Worm (Caenorhabditis elegans) whole organism, young adult: ENCODE results near the gene clec-166.

Source experiments
- B0261.1 ChIP-seq: sonication (generic microtip); optimal IDR thresholded peaks from 2 replicates; lab custom pipeline; 2016; ENCODE audit warnings: mild to moderate bottlenecking, missing genetic modification characterization, moderate library complexity, missing compliant biosample characterization
- C17E4.6 ChIP-seq: fragments of 200-800 bp; sonication (Bioruptor generic); IDR thresholded peaks from 2 replicates; pipeline ENCODE4 v1.3.6; 2022; ENCODE audit warnings: missing genetic modification reagents, missing genetic modification characterization, missing compliant biosample characterization
- F22D6.2 ChIP-seq: sonication (generic microtip); optimal IDR thresholded peaks from 2 replicates; lab custom pipeline; 2016; ENCODE audit warnings: mild to moderate bottlenecking, missing genetic modification characterization, missing compliant biosample characterization
- F37B4.10 ChIP-seq: fragments of 200-800 bp; sonication (Bioruptor generic); IDR thresholded peaks from 2 replicates; pipeline ENCODE4 v1.3.6; 2022; ENCODE audit warnings: missing genetic modification characterization, missing compliant biosample characterization
- F39B2.1 ChIP-seq: fragments of 200-800 bp; sonication (Bioruptor generic); IDR thresholded peaks from 2 replicates; pipeline ENCODE4 v1.3.6; 2022; ENCODE audit warnings: missing genetic modification reagents, missing genetic modification characterization, missing compliant biosample characterization
- F49E8.2 ChIP-seq: sonication (generic microtip); optimal IDR thresholded peaks from 3 replicates; lab custom pipeline; 2017; ENCODE audit warnings: missing genetic modification characterization, mild to moderate bottlenecking, missing compliant biosample characterization, antibody characterized with exemption, moderate library complexity; ENCODE audit not compliant: insufficient read depth
- T07F8.4 ChIP-seq: sonication (generic microtip); optimal IDR thresholded peaks from 2 replicates; lab custom pipeline; 2016; ENCODE audit warnings: mild to moderate bottlenecking, missing genetic modification characterization, moderate library complexity, missing compliant biosample characterization
- Y53G8AR.9 ChIP-seq: fragments of 200-800 bp; sonication (Bioruptor generic); conservative IDR thresholded peaks from 2 replicates; pipeline ENCODE4 v1.3.6; 2022; ENCODE audit warnings: missing genetic modification reagents, missing genetic modification characterization, missing compliant biosample characterization
- Y67H2A.10 ChIP-seq: fragments of 200-800 bp; sonication (Bioruptor generic); conservative IDR thresholded peaks from 2 replicates; pipeline ENCODE4 v1.3.6; 2022; ENCODE audit warnings: missing genetic modification reagents, missing genetic modification characterization, missing compliant biosample characterization
- Y79H2A.3 ChIP-seq: fragments of 200-800 bp; sonication (Bioruptor generic); conservative IDR thresholded peaks from 2 replicates; pipeline ENCODE4 v1.3.6; 2022; ENCODE audit warnings: missing genetic modification reagents, missing genetic modification characterization, missing compliant biosample characterization
- ZK185.1 ChIP-seq: sonication (generic microtip); optimal IDR thresholded peaks from 2 replicates; lab custom pipeline; 2016; ENCODE audit warnings: mild to moderate bottlenecking, missing genetic modification characterization, missing compliant biosample characterization; ENCODE audit not compliant: poor library complexity, severe bottlenecking
- athp-1 ChIP-seq: sonication (generic microtip); optimal IDR thresholded peaks from 2 replicates; lab custom pipeline; 2017; ENCODE audit warnings: mild to moderate bottlenecking, missing genetic modification characterization, missing compliant biosample characterization
- bed-2 ChIP-seq: fragments of 200-800 bp; sonication (Bioruptor generic); IDR thresholded peaks from 2 replicates; pipeline ENCODE4 v1.3.6; 2022; ENCODE audit warnings: missing genetic modification reagents, missing genetic modification characterization, missing compliant biosample characterization
- ceh-40 ChIP-seq: fragments of 200-800 bp; sonication (Bioruptor generic); IDR thresholded peaks from 2 replicates; pipeline ENCODE4 v1.3.6; 2022; ENCODE audit warnings: missing genetic modification characterization, missing compliant biosample characterization
- dox-1 ChIP-seq: fragments of 200-800 bp; sonication (Bioruptor generic); IDR thresholded peaks from 2 replicates; pipeline ENCODE4 v1.3.6; 2022; ENCODE audit warnings: missing genetic modification reagents, missing genetic modification characterization, missing compliant biosample characterization
- dpl-1 ChIP-seq: fragments of 150-350 bp; optimal IDR thresholded peaks from 2 replicates; lab custom pipeline; 2014; ENCODE audit warnings: missing biosample characterization, missing genetic modification reagents, missing genetic modification characterization
- hmg-1.2 ChIP-seq: fragments of 200-800 bp; sonication (Bioruptor generic); IDR thresholded peaks from 2 replicates; pipeline ENCODE4 v1.3.6; 2022; ENCODE audit warnings: missing genetic modification reagents, missing genetic modification characterization, missing compliant biosample characterization
- lir-1 ChIP-seq: fragments of 200-800 bp; sonication (Bioruptor generic); conservative IDR thresholded peaks from 2 replicates; pipeline ENCODE4 v1.3.6; 2022; ENCODE audit warnings: missing genetic modification reagents, missing genetic modification characterization, missing compliant biosample characterization
- madf-10 ChIP-seq: sonication (generic microtip); optimal IDR thresholded peaks from 2 replicates; lab custom pipeline; 2016; ENCODE audit warnings: mild to moderate bottlenecking, missing genetic modification characterization, missing compliant biosample characterization
- madf-8 ChIP-seq: fragments of 200-800 bp; sonication (Bioruptor generic); conservative IDR thresholded peaks from 2 replicates; pipeline ENCODE4 v1.3.6; 2022; ENCODE audit warnings: missing genetic modification reagents, missing genetic modification characterization, missing compliant biosample characterization
- mcd-1 ChIP-seq: fragments of 200-800 bp; sonication (Bioruptor generic); IDR thresholded peaks from 2 replicates; pipeline ENCODE4 v1.3.6; 2022; ENCODE audit warnings: missing genetic modification reagents, missing genetic modification characterization, missing compliant biosample characterization
- mel-28 ChIP-seq: sonication (generic microtip); optimal IDR thresholded peaks from 2 replicates; lab custom pipeline; 2016; ENCODE audit warnings: borderline replicate concordance, mild to moderate bottlenecking, missing genetic modification characterization, missing compliant biosample characterization
- mes-4 ChIP-seq: sonication (generic microtip); optimal IDR thresholded peaks from 2 replicates; lab custom pipeline; 2016; ENCODE audit warnings: missing genotype, missing genetic modification characterization, missing compliant biosample characterization
- mxl-1 ChIP-seq: sonication (generic microtip); optimal IDR thresholded peaks from 2 replicates; lab custom pipeline; 2016; ENCODE audit warnings: missing genetic modification characterization, missing compliant biosample characterization
- nfya-2 ChIP-seq: fragments of 200-800 bp; sonication (Bioruptor generic); IDR thresholded peaks from 2 replicates; pipeline ENCODE4 v1.3.6; 2022; ENCODE audit warnings: missing genetic modification reagents, missing genetic modification characterization, missing compliant biosample characterization
- nfyb-1 ChIP-seq: fragments of 200-800 bp; sonication (Bioruptor generic); IDR thresholded peaks from 2 replicates; pipeline ENCODE4 v1.3.6; 2022; ENCODE audit warnings: missing genetic modification reagents, missing genetic modification characterization, missing compliant biosample characterization
- nhr-80 ChIP-seq: sonication (generic microtip); optimal IDR thresholded peaks from 2 replicates; lab custom pipeline; 2016; ENCODE audit warnings: missing genetic modification characterization, missing compliant biosample characterization
- rcor-1 ChIP-seq: fragments of 200-800 bp; sonication (Bioruptor generic); IDR thresholded peaks from 2 replicates; pipeline ENCODE4 v1.3.6; 2022; ENCODE audit warnings: missing genetic modification reagents, missing genetic modification characterization, missing compliant biosample characterization
- sea-2 ChIP-seq: fragments of 200-800 bp; sonication (Bioruptor generic); IDR thresholded peaks from 2 replicates; pipeline ENCODE4 v1.3.6; 2022; ENCODE audit warnings: missing genetic modification characterization, missing compliant biosample characterization
- snpc-3.4 ChIP-seq: sonication (generic microtip); optimal IDR thresholded peaks from 2 replicates; lab custom pipeline; 2017; ENCODE audit warnings: missing genetic modification characterization, mild to moderate bottlenecking, missing compliant biosample characterization, antibody characterized with exemption, moderate library complexity, missing genotype, missing genetic modification reagents
- snpc-4 ChIP-seq, 5 experiments: fragments of 150-350 bp in 1 of 5; sonication (generic microtip) in 4 of 5; optimal IDR thresholded peaks; 2 replicates each; lab custom pipeline; 2014 to 2018; ENCODE audit warnings: missing genetic modification characterization in 5 of 5, missing biosample characterization in 3 of 5, antibody characterized with exemption in 2 of 5, mild to moderate bottlenecking in 2 of 5, missing compliant biosample characterization in 2 of 5, missing genotype in 2 of 5, moderate library complexity in 2 of 5, missing genetic modification reagents in 1 of 5
- tbp1 ChIP-seq: fragments of 200-800 bp; sonication (Bioruptor generic); optimal IDR thresholded peaks from 2 replicates; lab custom pipeline; 2018; ENCODE audit warnings: mild to moderate bottlenecking, missing genetic modification characterization, missing compliant biosample characterization
- tbx-9 ChIP-seq: sonication (generic microtip); optimal IDR thresholded peaks from 2 replicates; lab custom pipeline; 2016; ENCODE audit warnings: borderline replicate concordance, missing genetic modification characterization, inconsistent platforms, missing compliant biosample characterization
- ztf-3 ChIP-seq: fragments of 200-800 bp; sonication (Bioruptor generic); optimal IDR thresholded peaks from 2 replicates; lab custom pipeline; 2018; ENCODE audit warnings: mild to moderate bottlenecking, missing genetic modification characterization, missing compliant biosample characterization

clec-166 gene

ce11 chrIV:1232419-1233145, 18.6 kb downstream of the clec-166 start (continued):
- no peak for TF ChIP-seq tbx-9 (tag; lab: Kevin White, UChicago)
- TF ChIP-seq B0261.1 (tag; lab: Kevin White, UChicago): no peak
- TF ChIP-seq nfyb-1 (GFP tag; lab: Robert Waterston, UW): no peak
- TF ChIP-seq mxl-1 (tag; lab: Kevin White, UChicago): no peak
- no peak for TF ChIP-seq Y79H2A.3 (GFP tag; lab: Robert Waterston, UW)
- TF ChIP-seq madf-10 (tag; lab: Kevin White, UChicago): no peak
- no peak for TF ChIP-seq rcor-1 (GFP tag; lab: Robert Waterston, UW)
- no peak for TF ChIP-seq F49E8.2
- TF ChIP-seq sea-2 (GFP tag; lab: Robert Waterston, UW): no peak
- TF ChIP-seq snpc-4 (GFP tag; optimal IDR thresholded peaks at IDR 0.05; lab: Kevin White, UChicago): no peak
- no peak for TF ChIP-seq snpc-4 (tag; optimal IDR thresholded peaks at IDR 0.05; lab: Kevin White, UChicago)
- no peak for TF ChIP-seq dpl-1
- no peak for TF ChIP-seq C17E4.6
- no peak for TF ChIP-seq ZK185.1

DNA sequence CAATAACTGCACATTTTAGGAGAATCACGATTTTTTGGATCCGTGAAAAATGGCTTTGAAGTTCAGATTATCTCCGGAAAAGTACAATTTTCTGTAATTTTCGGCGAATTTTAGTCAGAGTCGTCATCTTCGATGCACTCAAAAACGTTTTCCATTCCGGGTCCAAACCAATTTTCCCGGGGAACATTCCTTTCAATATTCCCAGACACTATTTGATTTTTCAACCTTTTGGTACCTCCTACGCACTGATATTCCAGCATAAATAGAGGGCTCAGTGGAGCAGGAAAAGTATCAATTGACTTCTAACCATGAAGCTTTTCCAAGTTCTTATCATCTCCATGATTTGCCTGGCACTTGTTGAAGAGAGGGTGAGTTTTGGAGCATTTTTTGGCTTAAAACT, 19.6 kb downstream of the clec-166 start, which contains the start of gene W09G12.6:
W09G12.6 (plus strand) TSS at position 301 of the 400 bp plus-strand sequence.
- TF ChIP-seq F22D6.2 (tag; lab: Kevin White, UChicago) (no peak), Y79H2A.3 (GFP tag; lab: Robert Waterston, UW) (no peak), athp-1 (tag; lab: Kevin White, UChicago) (no peak), ztf-3 (GFP tag; lab: Kevin White, UChicago) (no peak), F37B4.10 (GFP tag; lab: Robert Waterston, UW) (no peak), mes-4 (tag; lab: Kevin White, UChicago) (no peak), mcd-1 (GFP tag; lab: Robert Waterston, UW) (no peak), T07F8.4 (tag; lab: Kevin White, UChicago) (no peak)

- TF ChIP-seq nhr-80 (peak; percentile 48), lir-1 (GFP tag; lab: Robert Waterston, UW) (no peak), F39B2.1 (GFP tag; lab: Robert Waterston, UW) (no peak)
Observed at ce11 chrIV:1228675-1229130, 22.4 kb downstream of the clec-166 start, which contains the start of gene W09G12.7. Gene W09G12.7 (plus strand): TSS chrIV:1229080.

DNA sequence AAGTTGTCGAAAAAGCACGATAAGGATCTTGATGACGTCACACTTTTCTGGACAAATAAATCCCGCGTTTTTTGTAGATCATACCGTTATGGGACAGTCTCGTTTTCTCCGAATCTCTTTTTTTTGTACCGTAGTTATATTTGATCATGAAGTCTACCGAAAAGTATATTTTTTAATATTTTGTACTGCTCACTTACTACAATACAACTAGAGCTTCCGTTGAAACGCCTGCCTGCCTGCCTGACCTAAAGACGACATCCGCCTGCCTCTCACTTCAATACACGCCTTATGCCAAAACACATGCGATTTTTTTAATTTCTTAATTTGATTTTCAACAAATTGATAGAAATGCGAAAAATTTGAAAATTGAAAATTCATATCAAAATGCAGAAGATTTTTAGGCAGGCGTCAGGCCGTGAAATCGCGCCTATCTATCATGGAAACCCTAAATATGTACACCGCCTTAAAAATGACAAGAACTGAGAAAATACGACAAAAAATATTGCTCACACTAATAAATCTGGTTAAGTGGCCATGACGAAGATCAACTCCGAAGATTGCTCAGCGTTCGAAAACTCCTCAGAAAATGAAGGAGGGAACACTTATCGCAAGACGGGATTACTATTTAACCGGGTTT, 25.4 kb downstream of the clec-166 start, which contains the start of gene W09G12.8:
W09G12.8 (plus strand) TSS at position 587 of the 637 bp plus-strand sequence.
- TF ChIP-seq nfya-2 (GFP tag; lab: Robert Waterston, UW) (no peak), F49E8.2 (no peak), tbp1 (no peak), ztf-3 (GFP tag; lab: Kevin White, UChicago) (no peak), mel-28 (tag; lab: Kevin White, UChicago) (no peak), dox-1 (GFP tag; lab: Robert Waterston, UW) (no peak), bed-2 (GFP tag; lab: Robert Waterston, UW) (no peak)

DNA sequence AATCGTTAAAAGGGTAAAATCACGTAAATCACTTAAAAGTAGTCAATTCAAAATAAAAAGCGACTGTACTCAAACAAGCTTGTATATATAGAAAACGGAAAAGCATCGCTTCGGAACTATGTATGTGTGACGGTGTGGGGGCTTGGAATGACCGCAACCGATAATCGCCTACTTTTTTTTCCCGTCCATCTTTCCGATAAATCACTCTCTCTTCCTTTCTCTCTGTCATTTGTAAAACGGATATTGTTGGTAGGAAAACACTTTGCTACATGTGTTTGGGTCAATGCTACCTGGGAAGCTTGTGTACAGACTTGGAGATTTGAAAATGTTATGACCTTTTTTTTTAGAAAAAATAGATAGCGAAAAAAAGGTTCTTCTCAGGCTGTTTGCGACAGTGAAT, 26.4 kb downstream of the clec-166 start:
- TF ChIP-seq madf-8 (GFP tag; lab: Robert Waterston, UW) (no peak), hmg-1.2 (GFP tag; lab: Robert Waterston, UW) (no peak), Y79H2A.3 (GFP tag; lab: Robert Waterston, UW) (no peak), ceh-40 (GFP tag; lab: Robert Waterston, UW) (no peak), snpc-3.4 (tag; lab: Kevin White, UChicago) (no peak), Y53G8AR.9 (GFP tag; lab: Robert Waterston, UW) (no peak), Y67H2A.10 (GFP tag; lab: Robert Waterston, UW) (no peak)
